Comparison of ENCODE assay signal across 2 worm cellular contexts in the genomic region with DNA sequence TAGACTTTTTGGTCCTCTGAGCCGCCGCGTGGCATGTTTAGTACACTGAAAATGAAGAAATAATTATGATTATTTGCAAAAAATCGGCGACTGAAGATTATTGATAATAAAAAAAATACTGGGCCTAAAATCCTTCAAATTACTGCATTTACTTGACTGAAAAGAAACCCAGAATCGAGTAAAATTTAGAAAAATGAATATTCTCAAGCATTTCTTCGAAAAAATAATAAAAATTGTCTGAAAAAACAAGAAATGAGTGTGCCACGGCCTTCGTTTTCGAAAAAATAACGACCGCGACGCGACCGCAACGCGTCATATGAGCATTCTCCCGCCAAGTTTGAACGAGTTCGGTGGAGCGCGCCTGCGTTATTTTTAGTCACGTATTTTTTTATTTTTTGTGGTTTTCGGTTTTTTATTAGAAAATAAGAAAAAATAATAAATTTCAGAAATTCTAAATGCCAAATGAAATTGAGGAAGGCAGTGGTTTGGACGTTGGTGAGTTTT.
TF ChIP-seq lines count a peak whose summit lies in the region.

A gene (minus strand): TSS at position 51 of the 504 bp plus-strand sequence.
A gene (plus strand): TSS at position 447 of the 504 bp plus-strand sequence.

TF ChIP-seq in whole organism, L2 larva, 48 proteins besides CTCF, POLR2A, EP300 and RAD21 (continued from another document):
- TF ChIP-seq unc-55 (GFP tag; optimal IDR thresholded peaks at IDR 0.05; lab: Kevin White, UChicago) = peak; percentile 87
- peak; percentile 83 for TF ChIP-seq lin-13 (GFP tag; optimal IDR thresholded peaks at IDR 0.05; lab: Kevin White, UChicago)
- TF ChIP-seq nhr-11 (tag; optimal IDR thresholded peaks at IDR 0.05; lab: Kevin White, UChicago) = no peak
- TF ChIP-seq mab-5 (tag; optimal IDR thresholded peaks at IDR 0.05; lab: Kevin White, UChicago) = peak; percentile 26
- TF ChIP-seq lin-11 (tag; optimal IDR thresholded peaks at IDR 0.05; lab: Kevin White, UChicago) = peak; percentile 74
- no peak for TF ChIP-seq mdl-1 (tag; optimal IDR thresholded peaks at IDR 0.05; lab: Kevin White, UChicago)
- TF ChIP-seq sma-9 (GFP tag; optimal IDR thresholded peaks at IDR 0.05; lab: Kevin White, UChicago) = no peak
- no peak for TF ChIP-seq sma-9 (tag; optimal IDR thresholded peaks at IDR 0.05; lab: Kevin White, UChicago)
- TF ChIP-seq snpc-4 (tag; optimal IDR thresholded peaks at IDR 0.05; lab: Kevin White, UChicago) = peak; percentile 48
- TF ChIP-seq ZK546.5 (tag; optimal IDR thresholded peaks at IDR 0.05; lab: Kevin White, UChicago) = no peak
- TF ChIP-seq nhr-129 (tag; optimal IDR thresholded peaks at IDR 0.05; lab: Kevin White, UChicago) = peak; percentile 53
- TF ChIP-seq peb-1 (tag; optimal IDR thresholded peaks at IDR 0.05; lab: Kevin White, UChicago) = no peak
- TF ChIP-seq ztf-4 (tag; optimal IDR thresholded peaks at IDR 0.05; lab: Kevin White, UChicago) = peak; percentile 19
- TF ChIP-seq nhr-23 (tag; optimal IDR thresholded peaks at IDR 0.05; lab: Kevin White, UChicago) = no peak
- TF ChIP-seq elt-3 (tag; optimal IDR thresholded peaks at IDR 0.05; lab: Kevin White, UChicago) = no peak
- TF ChIP-seq Y55F3AM.14 (GFP tag; optimal IDR thresholded peaks at IDR 0.05; lab: Kevin White, UChicago) = no peak
- no peak for TF ChIP-seq alr-1 (tag; optimal IDR thresholded peaks at IDR 0.05; lab: Kevin White, UChicago)
- peak; percentile 95 for TF ChIP-seq C34F6.9 (tag; optimal IDR thresholded peaks at IDR 0.05; lab: Kevin White, UChicago)
- no peak for TF ChIP-seq unc-62 (GFP tag; optimal IDR thresholded peaks at IDR 0.05; lab: Kevin White, UChicago)
- TF ChIP-seq aly-2 (tag; optimal IDR thresholded peaks at IDR 0.05; lab: Kevin White, UChicago) = no peak
- no peak for TF ChIP-seq elt-1 (tag; optimal IDR thresholded peaks at IDR 0.05; lab: Kevin White, UChicago)
- peak; percentile 84 for TF ChIP-seq crh-2 (tag; optimal IDR thresholded peaks at IDR 0.05; lab: Kevin White, UChicago)
- no peak for TF ChIP-seq ceh-16 (tag; optimal IDR thresholded peaks at IDR 0.05; lab: Kevin White, UChicago)
- TF ChIP-seq mbf-1 (tag; optimal IDR thresholded peaks at IDR 0.05; lab: Kevin White, UChicago) = no peak
- no peak for TF ChIP-seq nhr-10 (tag; optimal IDR thresholded peaks at IDR 0.05; lab: Kevin White, UChicago)
- TF ChIP-seq skn-1 (tag; optimal IDR thresholded peaks at IDR 0.05; lab: Kevin White, UChicago) = peak; percentile 14
- peak; percentile 86 for TF ChIP-seq gmeb-1 (tag; optimal IDR thresholded peaks at IDR 0.05; lab: Kevin White, UChicago)

TF ChIP-seq in whole organism, L4 larva, 104 proteins besides CTCF, POLR2A, EP300 and RAD21 (continued from another document):
- TF ChIP-seq unc-39 (tag; optimal IDR thresholded peaks at IDR 0.05; lab: Kevin White, UChicago) = no peak
- TF ChIP-seq ceh-28 (tag; optimal IDR thresholded peaks at IDR 0.05; lab: Kevin White, UChicago) = no peak
- peak; percentile 10 for TF ChIP-seq nhr-102 (tag; optimal IDR thresholded peaks at IDR 0.05; lab: Kevin White, UChicago)
- TF ChIP-seq T26A8.4 (GFP tag; IDR thresholded peaks at IDR 0.05; lab: Robert Waterston, UW) = no peak
- TF ChIP-seq snpc-1.2 (GFP tag; IDR thresholded peaks at IDR 0.05; lab: Robert Waterston, UW) = no peak
- TF ChIP-seq zag-1 (tag; optimal IDR thresholded peaks at IDR 0.05; lab: Kevin White, UChicago) = no peak
- TF ChIP-seq nhr-6 (tag; optimal IDR thresholded peaks at IDR 0.05; lab: Kevin White, UChicago) = peak; percentile 59
- no peak for TF ChIP-seq spr-3 (GFP tag; optimal IDR thresholded peaks at IDR 0.05; lab: Kevin White, UChicago)
- TF ChIP-seq pqm-1 (tag; optimal IDR thresholded peaks at IDR 0.05; lab: Kevin White, UChicago) = no peak
- no peak for TF ChIP-seq Y5F2A.4 (GFP tag; optimal IDR thresholded peaks at IDR 0.05; lab: Kevin White, UChicago)
- TF ChIP-seq daf-8 (GFP tag; IDR thresholded peaks at IDR 0.05; lab: Robert Waterston, UW) = no peak
- TF ChIP-seq sdz-12 (GFP tag; optimal IDR thresholded peaks at IDR 0.05; lab: Kevin White, UChicago) = no peak
- TF ChIP-seq saeg-2 (GFP tag; IDR thresholded peaks at IDR 0.05; lab: Robert Waterston, UW) = no peak
- TF ChIP-seq ceh-62 (tag; optimal IDR thresholded peaks at IDR 0.05; lab: Kevin White, UChicago) = no peak
- no peak for TF ChIP-seq lin-39 (tag; optimal IDR thresholded peaks at IDR 0.05; lab: Kevin White, UChicago)
- peak; percentile 81 for TF ChIP-seq mes-2 (tag; optimal IDR thresholded peaks at IDR 0.05; lab: Kevin White, UChicago; ENCODE audit: poor library complexity, severe bottlenecking)
- TF ChIP-seq hlh-30 (tag; optimal IDR thresholded peaks at IDR 0.05; lab: Kevin White, UChicago; ENCODE audit: insufficient read depth) = peak; percentile 98
- TF ChIP-seq F10B5.3 (tag; optimal IDR thresholded peaks at IDR 0.05; lab: Kevin White, UChicago) = no peak
- no peak for TF ChIP-seq egl-43 (GFP tag; IDR thresholded peaks at IDR 0.05; lab: Robert Waterston, UW)
- TF ChIP-seq lim-7 (GFP tag; IDR thresholded peaks at IDR 0.05; lab: Robert Waterston, UW) = no peak
- TF ChIP-seq dmd-9 (GFP tag; IDR thresholded peaks at IDR 0.05; lab: Robert Waterston, UW) = no peak
- no peak for TF ChIP-seq mdt-29 (GFP tag; IDR thresholded peaks at IDR 0.05; lab: Robert Waterston, UW)
- TF ChIP-seq zfp-3 (GFP tag; conservative IDR thresholded peaks at IDR 0.05; lab: Robert Waterston, UW) = no peak
- TF ChIP-seq nhr-48 (tag; optimal IDR thresholded peaks at IDR 0.05; lab: Kevin White, UChicago) = no peak
- no peak for TF ChIP-seq pha-4 (GFP tag; IDR thresholded peaks at IDR 0.05; lab: Robert Waterston, UW)
- no peak for TF ChIP-seq pha-4 (tag; optimal IDR thresholded peaks at IDR 0.05; lab: Kevin White, UChicago)
- TF ChIP-seq zfp-2 (tag; optimal IDR thresholded peaks at IDR 0.05; lab: Kevin White, UChicago) = no peak
- TF ChIP-seq gei-8 (GFP tag; optimal IDR thresholded peaks at IDR 0.05; lab: Kevin White, UChicago) = no peak
- peak; percentile 53 for TF ChIP-seq rbr-2 (tag; optimal IDR thresholded peaks at IDR 0.05; lab: Kevin White, UChicago)
- TF ChIP-seq lin-13 (GFP tag; optimal IDR thresholded peaks at IDR 0.05; lab: Kevin White, UChicago) = peak; percentile 23
- no peak for TF ChIP-seq F26F4.8 (GFP tag; conservative IDR thresholded peaks at IDR 0.05; lab: Robert Waterston, UW)
- no peak for TF ChIP-seq nhr-237 (tag; optimal IDR thresholded peaks at IDR 0.05; lab: Kevin White, UChicago)
- TF ChIP-seq daf-19 (GFP tag; conservative IDR thresholded peaks at IDR 0.05; lab: Robert Waterston, UW) = no peak
- TF ChIP-seq daf-12 (tag; optimal IDR thresholded peaks at IDR 0.05; lab: Kevin White, UChicago) = no peak
- TF ChIP-seq lin-1 (GFP tag; IDR thresholded peaks at IDR 0.05; lab: Robert Waterston, UW) = no peak
- TF ChIP-seq T20F7.1 (GFP tag; optimal IDR thresholded peaks at IDR 0.05; lab: Kevin White, UChicago) = no peak
- no peak for TF ChIP-seq zip-2 (tag; optimal IDR thresholded peaks at IDR 0.05; lab: Kevin White, UChicago)
- no peak for TF ChIP-seq cey-2 (tag; optimal IDR thresholded peaks at IDR 0.05; lab: Kevin White, UChicago; ENCODE audit: borderline replicate concordance, insufficient read depth)
- no peak for TF ChIP-seq lir-3 (tag; optimal IDR thresholded peaks at IDR 0.05; lab: Kevin White, UChicago)
- TF ChIP-seq fos-1 (tag; optimal IDR thresholded peaks at IDR 0.05; lab: Kevin White, UChicago) = no peak
- no peak for TF ChIP-seq ceh-32 (tag; optimal IDR thresholded peaks at IDR 0.05; lab: Kevin White, UChicago; ENCODE audit: poor library complexity)
- no peak for TF ChIP-seq R02D3.7 (tag; optimal IDR thresholded peaks at IDR 0.05; lab: Kevin White, UChicago)
- TF ChIP-seq tra-1 (GFP tag; IDR thresholded peaks at IDR 0.05; lab: Robert Waterston, UW) = no peak
- no peak for TF ChIP-seq ceh-20 (GFP tag; IDR thresholded peaks at IDR 0.05; lab: Robert Waterston, UW)
- no peak for TF ChIP-seq F44E2.7 (GFP tag; IDR thresholded peaks at IDR 0.05; lab: Robert Waterston, UW)
- peak; percentile 44 for TF ChIP-seq ama-1 (optimal IDR thresholded peaks at IDR 0.05; lab: Kevin White, UChicago)
- no peak for TF ChIP-seq Y75B8A.6 (GFP tag; IDR thresholded peaks at IDR 0.05; lab: Robert Waterston, UW)
- TF ChIP-seq daf-16 (GFP tag; optimal IDR thresholded peaks at IDR 0.05; lab: Kevin White, UChicago) = no peak
- peak; percentile 55 for TF ChIP-seq daf-16 (tag; optimal IDR thresholded peaks at IDR 0.05; lab: Kevin White, UChicago)
- TF ChIP-seq ceh-82 (tag; optimal IDR thresholded peaks at IDR 0.05; lab: Kevin White, UChicago) = no peak
- no peak for TF ChIP-seq set-16 (GFP tag; IDR thresholded peaks at IDR 0.05; lab: Robert Waterston, UW)
- peak in 1 of 2 experiments; percentile 90 for TF ChIP-seq lsy-2 (tag; optimal IDR thresholded peaks at IDR 0.05; lab: Kevin White, UChicago)
- no peak for TF ChIP-seq skn-1 (tag; optimal IDR thresholded peaks at IDR 0.05; lab: Kevin White, UChicago)
- TF ChIP-seq vab-7 (GFP tag; IDR thresholded peaks at IDR 0.05; lab: Robert Waterston, UW) = no peak
- TF ChIP-seq D1046.2 (GFP tag; IDR thresholded peaks at IDR 0.05; lab: Robert Waterston, UW) = no peak
- TF ChIP-seq hmg-1.1 (GFP tag; IDR thresholded peaks at IDR 0.05; lab: Robert Waterston, UW) = no peak
- peak; percentile 26 for TF ChIP-seq fkh-10 (GFP tag; optimal IDR thresholded peaks at IDR 0.05; lab: Kevin White, UChicago)
- no peak for TF ChIP-seq aly-2 (tag; optimal IDR thresholded peaks at IDR 0.05; lab: Kevin White, UChicago)
- TF ChIP-seq dmd-8 (GFP tag; IDR thresholded peaks at IDR 0.05; lab: Robert Waterston, UW) = no peak
- TF ChIP-seq mdl-1 (tag; optimal IDR thresholded peaks at IDR 0.05; lab: Kevin White, UChicago) = no peak
- no peak for TF ChIP-seq duxl-1 (tag; optimal IDR thresholded peaks at IDR 0.05; lab: Kevin White, UChicago; ENCODE audit: poor library complexity)
- no peak for TF ChIP-seq madf-9 (GFP tag; conservative IDR thresholded peaks at IDR 0.05; lab: Robert Waterston, UW)
- no peak for TF ChIP-seq aha-1 (tag; lab: Kevin White, UChicago)
- no peak for TF ChIP-seq madf-5 (GFP tag; IDR thresholded peaks at IDR 0.05; lab: Robert Waterston, UW)
- no peak for TF ChIP-seq nhr-25 (tag; optimal IDR thresholded peaks at IDR 0.05; lab: Kevin White, UChicago; ENCODE audit: borderline replicate concordance, insufficient read depth)
- TF ChIP-seq ceh-44 (GFP tag; IDR thresholded peaks at IDR 0.05; lab: Robert Waterston, UW) = no peak
- TF ChIP-seq dve-1 (tag; optimal IDR thresholded peaks at IDR 0.05; lab: Kevin White, UChicago; ENCODE audit: insufficient read depth) = peak; percentile 74
- no peak for TF ChIP-seq ces-1 (GFP tag; optimal IDR thresholded peaks at IDR 0.05; lab: Kevin White, UChicago)
- TF ChIP-seq hlh-11 (tag; optimal IDR thresholded peaks at IDR 0.05; lab: Kevin White, UChicago) = no peak
- TF ChIP-seq mep-1 (tag; optimal IDR thresholded peaks at IDR 0.05; lab: Kevin White, UChicago) = peak; percentile 73
- peak; percentile 43 for TF ChIP-seq ztf-7 (tag; optimal IDR thresholded peaks at IDR 0.05; lab: Kevin White, UChicago)
- TF ChIP-seq ZK546.5 (tag; optimal IDR thresholded peaks at IDR 0.05; lab: Kevin White, UChicago) = no peak
- TF ChIP-seq dpl-1 (GFP tag; optimal IDR thresholded peaks at IDR 0.05; lab: Kevin White, UChicago) = peak; percentile 91
- no peak for TF ChIP-seq snpc-4 (tag; optimal IDR thresholded peaks at IDR 0.05; lab: Kevin White, UChicago)
- TF ChIP-seq tag-97 (GFP tag; IDR thresholded peaks at IDR 0.05; lab: Robert Waterston, UW) = no peak
- TF ChIP-seq F49E8.2 (tag; optimal IDR thresholded peaks at IDR 0.05; lab: Kevin White, UChicago; ENCODE audit: borderline replicate concordance) = no peak
- no peak for TF ChIP-seq nhr-11 (tag; optimal IDR thresholded peaks at IDR 0.05; lab: Kevin White, UChicago)
- TF ChIP-seq lin-15B (tag; optimal IDR thresholded peaks at IDR 0.05; lab: Kevin White, UChicago) = no peak
- peak; percentile 36 for TF ChIP-seq nhr-77 (tag; optimal IDR thresholded peaks at IDR 0.05; lab: Kevin White, UChicago)
- TF ChIP-seq nhr-42 (GFP tag; IDR thresholded peaks at IDR 0.05; lab: Robert Waterston, UW) = no peak
- TF ChIP-seq ZK337.2 (GFP tag; IDR thresholded peaks at IDR 0.05; lab: Robert Waterston, UW) = no peak
- no peak for TF ChIP-seq unc-62 (GFP tag; optimal IDR thresholded peaks at IDR 0.05 in 1 of 2; lab: Kevin White, UChicago)
- no peak for TF ChIP-seq unc-62 (tag; optimal IDR thresholded peaks at IDR 0.05; lab: Kevin White, UChicago)
